Worm (Caenorhabditis elegans) whole organism, early embryonic: Measurements from ENCODE around the gene bris-1.

Source experiments
- B0310.2 ChIP-seq: sonication (generic microtip); optimal IDR thresholded peaks from 2 replicates; lab custom pipeline; 2016; ENCODE audit warnings: mild to moderate bottlenecking, missing genetic modification characterization, missing compliant biosample characterization
- ama-1 ChIP-seq: fragments of 150-350 bp; optimal IDR thresholded peaks from 2 replicates; lab custom pipeline; 2014
- ceh-36 ChIP-seq: sonication (generic microtip); optimal IDR thresholded peaks from 2 replicates; lab custom pipeline; 2016; ENCODE audit warnings: missing genetic modification characterization, inconsistent platforms, missing compliant biosample characterization
- ets-7 ChIP-seq: sonication (generic microtip); optimal IDR thresholded peaks from 2 replicates; lab custom pipeline; 2016; ENCODE audit warnings: missing genotype, missing genetic modification characterization, missing compliant biosample characterization
- flt-1 ChIP-seq: fragments of 200-800 bp; sonication (Bioruptor generic); IDR thresholded peaks from 2 replicates; pipeline ENCODE4 v1.3.6; 2022; ENCODE audit warnings: missing genetic modification characterization, missing compliant biosample characterization
- hmbx-1 ChIP-seq: sonication (generic microtip); optimal IDR thresholded peaks from 2 replicates; lab custom pipeline; 2016; ENCODE audit warnings: mild to moderate bottlenecking, missing genetic modification characterization, missing compliant biosample characterization
- hmg-4 ChIP-seq: fragments of 200-800 bp; sonication (Bioruptor generic); optimal IDR thresholded peaks from 2 replicates; lab custom pipeline; 2018; ENCODE audit warnings: mild to moderate bottlenecking, missing genetic modification characterization, missing compliant biosample characterization
- pes-1 ChIP-seq: fragments of 200-800 bp; sonication (Bioruptor generic); IDR thresholded peaks from 2 replicates; pipeline ENCODE4 v1.3.6; 2022; ENCODE audit warnings: missing genetic modification reagents, missing genetic modification characterization, missing compliant biosample characterization
- scrt-1 ChIP-seq: fragments of 200-800 bp; sonication (Bioruptor generic); IDR thresholded peaks from 2 replicates; pipeline ENCODE4 v1.3.6; 2022; ENCODE audit warnings: missing genetic modification characterization, missing compliant biosample characterization
- sea-1 ChIP-seq: fragments of 200-800 bp; sonication (Bioruptor generic); conservative IDR thresholded peaks from 2 replicates; pipeline ENCODE4 v1.3.6; 2022; ENCODE audit warnings: missing genetic modification characterization, missing compliant biosample characterization
- tbx-11 ChIP-seq: fragments of 200-800 bp; sonication (Bioruptor generic); IDR thresholded peaks from 2 replicates; pipeline ENCODE4 v1.3.6; 2022; ENCODE audit warnings: missing genetic modification characterization, missing compliant biosample characterization
- tra-4 ChIP-seq: sonication (generic microtip); optimal IDR thresholded peaks from 2 replicates; lab custom pipeline; 2017; ENCODE audit warnings: missing genetic modification characterization, missing compliant biosample characterization

DNA sequence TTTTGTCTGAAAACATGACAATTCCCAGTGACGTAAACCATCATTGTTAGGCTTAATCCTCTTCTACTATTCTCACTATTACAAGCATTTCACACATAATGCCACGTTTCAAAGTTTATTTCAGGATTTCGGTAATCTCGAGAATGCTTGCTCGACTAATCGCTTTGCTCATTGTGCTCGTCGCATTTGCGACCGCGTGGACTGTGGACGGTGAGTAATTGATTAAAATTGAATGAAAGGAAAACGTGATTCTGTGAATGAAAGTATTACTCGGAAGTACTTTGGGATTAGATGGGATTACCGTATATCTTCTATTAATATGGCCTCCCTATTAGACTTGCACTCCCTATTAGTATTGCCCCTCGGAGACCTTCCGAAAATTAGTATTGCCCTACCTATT is 14.7 kb upstream of the bris-1 start:
- TF ChIP-seq tbx-11: no peak
- no peak for TF ChIP-seq sea-1 (GFP tag; lab: Robert Waterston, UW)
- no peak for TF ChIP-seq ama-1 (lab: Kevin White, UChicago)
- TF ChIP-seq ceh-36: no peak
- TF ChIP-seq pes-1 (GFP tag; lab: Robert Waterston, UW): no peak
- no peak for TF ChIP-seq tra-4 (tag; lab: Kevin White, UChicago)
- no peak for TF ChIP-seq hmg-4
- no peak for TF ChIP-seq B0310.2 (tag; lab: Kevin White, UChicago)
- no peak for TF ChIP-seq flt-1 (GFP tag; lab: Robert Waterston, UW)
- no peak for TF ChIP-seq hmbx-1 (tag; lab: Kevin White, UChicago)
- TF ChIP-seq scrt-1: no peak
- no peak for TF ChIP-seq ets-7 (tag; lab: Kevin White, UChicago)
